Worm (Caenorhabditis elegans) whole organism, midembryonic: ENCODE data around the gene W06A7.4.

Experiments
- T22C8.4 ChIP-seq: fragments of 200-800 bp; sonication (Bioruptor generic); IDR thresholded peaks from 2 replicates; pipeline ENCODE4 v1.3.6; 2022; ENCODE audit warnings: missing genetic modification characterization, missing compliant biosample characterization
- cog-1 ChIP-seq: sonication (generic microtip); optimal IDR thresholded peaks from 2 replicates; lab custom pipeline; 2016; ENCODE audit warnings: missing genetic modification characterization, missing compliant biosample characterization
- flt-1 ChIP-seq: fragments of 200-800 bp; sonication (Bioruptor generic); IDR thresholded peaks from 2 replicates; pipeline ENCODE4 v1.3.6; 2022; ENCODE audit warnings: missing genetic modification characterization, missing compliant biosample characterization
- klf-2 ChIP-seq: fragments of 200-800 bp; sonication (Bioruptor generic); conservative IDR thresholded peaks from 2 replicates; pipeline ENCODE4 v1.3.6; 2022; ENCODE audit warnings: missing genetic modification reagents, missing genetic modification characterization, missing compliant biosample characterization
- med-1 ChIP-seq: sonication (generic microtip); optimal IDR thresholded peaks from 2 replicates; lab custom pipeline; 2017; ENCODE audit warnings: missing genetic modification characterization, mild to moderate bottlenecking, missing compliant biosample characterization, antibody characterized with exemption, missing genetic modification reagents; ENCODE audit not compliant: insufficient read depth
- ref-1 ChIP-seq: fragments of 200-800 bp; sonication (Bioruptor generic); conservative IDR thresholded peaks from 2 replicates; pipeline ENCODE4 v1.3.6; 2022; ENCODE audit warnings: missing genetic modification reagents, missing genetic modification characterization, missing compliant biosample characterization
- tab-1 ChIP-seq: fragments of 200-800 bp; sonication (Bioruptor generic); IDR thresholded peaks from 2 replicates; pipeline ENCODE4 v1.3.6; 2022; ENCODE audit warnings: missing genetic modification characterization, missing compliant biosample characterization
- ztf-23 ChIP-seq: fragments of 200-800 bp; sonication (Bioruptor generic); IDR thresholded peaks from 2 replicates; pipeline ENCODE4 v1.3.6; 2022; ENCODE audit warnings: missing genetic modification reagents, missing genetic modification characterization, missing compliant biosample characterization
- ztf-29 ChIP-seq: fragments of 200-800 bp; sonication (Bioruptor generic); IDR thresholded peaks from 2 replicates; pipeline ENCODE4 v1.3.6; 2022; ENCODE audit warnings: missing genetic modification reagents, missing genetic modification characterization, missing compliant biosample characterization

Gene W06A7.4

ce11 chrV:14792346-14792745 lies 31.9 kb upstream of the W06A7.4 start:
- TF ChIP-seq ztf-29 (GFP tag; lab: Robert Waterston, UW) (no peak), klf-2 (GFP tag; lab: Robert Waterston, UW) (no peak), med-1 (GFP tag; lab: Kevin White, UChicago) (no peak), flt-1 (no peak), tab-1 (no peak), ztf-23 (GFP tag; lab: Robert Waterston, UW) (no peak), T22C8.4 (no peak), cog-1 (tag; lab: Kevin White, UChicago) (no peak), ref-1 (GFP tag; lab: Robert Waterston, UW) (no peak)

ce11 chrV:14793043-14793442 lies 31.2 kb upstream of the W06A7.4 start:
- TF ChIP-seq ref-1 (GFP tag; lab: Robert Waterston, UW) (no peak), tab-1 (no peak), med-1 (GFP tag; lab: Kevin White, UChicago) (no peak), ztf-23 (GFP tag; lab: Robert Waterston, UW) (no peak), cog-1 (tag; lab: Kevin White, UChicago) (no peak), ztf-29 (GFP tag; lab: Robert Waterston, UW) (no peak), T22C8.4 (no peak), klf-2 (GFP tag; lab: Robert Waterston, UW) (no peak), flt-1 (no peak)

- TF ChIP-seq ztf-29 (GFP tag; lab: Robert Waterston, UW) (no peak), cog-1 (tag; lab: Kevin White, UChicago) (no peak), med-1 (GFP tag; lab: Kevin White, UChicago) (no peak), ztf-23 (GFP tag; lab: Robert Waterston, UW) (no peak), klf-2 (GFP tag; lab: Robert Waterston, UW) (no peak), ref-1 (GFP tag; lab: Robert Waterston, UW) (no peak), tab-1 (no peak), flt-1 (no peak), T22C8.4 (no peak)
These were observed 26.3 kb upstream of the W06A7.4 start for ce11 chrV:14797886-14798285.

- TF ChIP-seq ref-1 (GFP tag; lab: Robert Waterston, UW) = no peak
- no peak for TF ChIP-seq med-1 (GFP tag; lab: Kevin White, UChicago)
- no peak for TF ChIP-seq klf-2 (GFP tag; lab: Robert Waterston, UW)
- TF ChIP-seq tab-1 = no peak
- no peak for TF ChIP-seq T22C8.4
- TF ChIP-seq ztf-23 (GFP tag; lab: Robert Waterston, UW) = no peak
- no peak for TF ChIP-seq ztf-29 (GFP tag; lab: Robert Waterston, UW)
- no peak for TF ChIP-seq cog-1 (tag; lab: Kevin White, UChicago)
- no peak for TF ChIP-seq flt-1
These were observed 23.8 kb upstream of the W06A7.4 start for ce11 chrV:14800402-14800801.

ce11 chrV:14806204-14806737 lies 18.0 kb upstream of the W06A7.4 start:
- TF ChIP-seq tab-1 (no peak), klf-2 (GFP tag; lab: Robert Waterston, UW) (no peak), cog-1 (tag; lab: Kevin White, UChicago) (no peak), med-1 (GFP tag; lab: Kevin White, UChicago) (no peak), ref-1 (GFP tag; lab: Robert Waterston, UW) (no peak), ztf-23 (GFP tag; lab: Robert Waterston, UW) (no peak), T22C8.4 (no peak), ztf-29 (GFP tag; lab: Robert Waterston, UW) (no peak), flt-1 (no peak)

- TF ChIP-seq cog-1 (tag; lab: Kevin White, UChicago) (no peak), flt-1 (no peak), ztf-23 (GFP tag; lab: Robert Waterston, UW) (no peak), ref-1 (GFP tag; lab: Robert Waterston, UW) (no peak), med-1 (GFP tag; lab: Kevin White, UChicago) (no peak), klf-2 (GFP tag; lab: Robert Waterston, UW) (no peak), T22C8.4 (no peak)
These were observed 10.7 kb upstream of the W06A7.4 start for ce11 chrV:14813566-14813965.

ce11 chrV:14815500-14815899 lies 8.7 kb upstream of the W06A7.4 start, which contains the start of gene rin-1:
Gene rin-1, minus strand, starts transcription at chrV:14815600.
- TF ChIP-seq cog-1 (tag; lab: Kevin White, UChicago) (no peak), flt-1 (no peak), ztf-29 (GFP tag; lab: Robert Waterston, UW) (no peak), klf-2 (GFP tag; lab: Robert Waterston, UW) (no peak), ztf-23 (GFP tag; lab: Robert Waterston, UW) (no peak), med-1 (GFP tag; lab: Kevin White, UChicago) (no peak), ref-1 (GFP tag; lab: Robert Waterston, UW) (no peak), T22C8.4 (no peak), tab-1 (no peak)

- no peak for TF ChIP-seq T22C8.4
- no peak for TF ChIP-seq klf-2 (GFP tag; lab: Robert Waterston, UW)
- TF ChIP-seq ref-1 (GFP tag; lab: Robert Waterston, UW) = no peak
- no peak for TF ChIP-seq ztf-23 (GFP tag; lab: Robert Waterston, UW)
- no peak for TF ChIP-seq flt-1
- no peak for TF ChIP-seq med-1 (GFP tag; lab: Kevin White, UChicago)
- TF ChIP-seq tab-1 = no peak
- no peak for TF ChIP-seq ztf-29 (GFP tag; lab: Robert Waterston, UW)
- TF ChIP-seq cog-1 (tag; lab: Kevin White, UChicago) = no peak
These were observed 3.9 kb upstream of the W06A7.4 start for ce11 chrV:14820314-14820713.

- no peak for TF ChIP-seq flt-1
- no peak for TF ChIP-seq ztf-29 (GFP tag; lab: Robert Waterston, UW)
- TF ChIP-seq ref-1 (GFP tag; lab: Robert Waterston, UW) = no peak
- TF ChIP-seq klf-2 (GFP tag; lab: Robert Waterston, UW) = no peak
- no peak for TF ChIP-seq cog-1 (tag; lab: Kevin White, UChicago)
- no peak for TF ChIP-seq tab-1
- TF ChIP-seq ztf-23 (GFP tag; lab: Robert Waterston, UW) = no peak
- TF ChIP-seq T22C8.4 = no peak
- TF ChIP-seq med-1 (GFP tag; lab: Kevin White, UChicago) = no peak
These were observed 2.7 kb upstream of the W06A7.4 start, which contains the start of gene W06A7.2 for ce11 chrV:14821553-14821952. Gene W06A7.2, plus strand, starts transcription at chrV:14821853.
